Worm (Caenorhabditis elegans): Measurements from ENCODE around the gene lsm-7.

- TF ChIP-seq nhr-76 (tag; optimal IDR thresholded peaks at IDR 0.05) (no peak), nhr-12 (tag; optimal IDR thresholded peaks at IDR 0.05) (no peak)
These were observed 49.0 kb upstream of the lsm-7 start, which contains the start of gene F13E9.5 for ce11 chrIV:10884263-10884662.
